Fruit fly (Drosophila melanogaster) whole organism, embryonic: ENCODE results near the gene term.
A peak's percentile ranks its signal among the peaks of the same experiment; 100 is the strongest.

ENCODE experiments used
- CG10543 ChIP-seq: fragments of 200-800 bp; sonication (Bioruptor generic); optimal IDR thresholded peaks from 3 replicates; lab custom pipeline; 2017; ENCODE audit warnings: missing biosample characterization, mild to moderate bottlenecking, missing genetic modification characterization, moderate library complexity
- CG14441 ChIP-seq: fragments of 200-800 bp; sonication (Bioruptor generic); IDR thresholded peaks from 2 replicates; pipeline ENCODE4 v1.3.6; 2022; ENCODE audit warnings: missing biosample characterization, missing genetic modification characterization
- CG15514 ChIP-seq: fragments of 200-800 bp; sonication (Bioruptor generic); optimal IDR thresholded peaks from 3 replicates; lab custom pipeline; 2017; ENCODE audit warnings: missing biosample characterization, missing genetic modification characterization, mild to moderate bottlenecking, moderate library complexity, missing genetic modification reagents
- CG15601 ChIP-seq: fragments of 200-800 bp; sonication (Bioruptor generic); optimal IDR thresholded peaks from 3 replicates; lab custom pipeline; 2019; ENCODE audit warnings: missing biosample characterization, mild to moderate bottlenecking, missing genetic modification characterization, moderate library complexity
- CG18476 ChIP-seq: fragments of 200-800 bp; sonication (Bioruptor generic); optimal IDR thresholded peaks from 2 replicates; lab custom pipeline; 2016; ENCODE audit warnings: missing biosample characterization, mild to moderate bottlenecking, missing genetic modification characterization
- CG2116 ChIP-seq: fragments of 200-800 bp; sonication (Bioruptor generic); optimal IDR thresholded peaks from 3 replicates; lab custom pipeline; 2018; ENCODE audit warnings: missing biosample characterization, mild to moderate bottlenecking, missing genetic modification characterization
- CG2875 ChIP-seq: fragments of 200-800 bp; sonication (Bioruptor generic); optimal IDR thresholded peaks from 2 replicates; lab custom pipeline; 2017; ENCODE audit warnings: missing biosample characterization, mild to moderate bottlenecking, missing genetic modification characterization, missing genetic modification reagents
- CG3065 ChIP-seq: fragments of 200-800 bp; sonication (Bioruptor generic); optimal IDR thresholded peaks from 2 replicates; lab custom pipeline; 2016; ENCODE audit warnings: missing biosample characterization, missing genetic modification characterization
- CG4282 ChIP-seq: fragments of 200-800 bp; sonication (Bioruptor generic); optimal IDR thresholded peaks from 2 replicates; lab custom pipeline; 2016; ENCODE audit warnings: missing biosample characterization, missing genetic modification characterization
- CG4854 ChIP-seq: fragments of 200-800 bp; sonication (Bioruptor generic); optimal IDR thresholded peaks from 2 replicates; lab custom pipeline; 2016; ENCODE audit warnings: missing biosample characterization, missing genetic modification characterization, inconsistent platforms
- CG8765 ChIP-seq: fragments of 200-800 bp; sonication (Bioruptor generic); IDR thresholded peaks from 2 replicates; pipeline ENCODE4 v1.3.6; 2022; ENCODE audit warnings: missing biosample characterization, missing genetic modification characterization
- CG8924 ChIP-seq: fragments of 200-800 bp; optimal IDR thresholded peaks from 3 replicates; lab custom pipeline; 2019; ENCODE audit warnings: missing biosample characterization, mild to moderate bottlenecking, missing genetic modification characterization, moderate library complexity
- Camta ChIP-seq: fragments of 200-800 bp; sonication (Bioruptor generic); optimal IDR thresholded peaks from 2 replicates; lab custom pipeline; 2016; ENCODE audit warnings: missing biosample characterization, missing genetic modification characterization
- Dfd ChIP-seq, 2 experiments: fragments of >200 bp; optimal IDR thresholded peaks; 2 replicates each; lab custom pipeline; 2017; ENCODE audit warnings: missing biosample characterization in 2 of 2, missing genetic modification characterization in 2 of 2
- Drgx ChIP-seq: fragments of 200-800 bp; sonication (Bioruptor generic); IDR thresholded peaks from 2 replicates; pipeline ENCODE4 v1.3.6; 2022; ENCODE audit warnings: missing biosample characterization, missing genetic modification characterization
- E2f2 ChIP-seq: fragments of 200-800 bp; sonication (Bioruptor generic); IDR thresholded peaks from 2 replicates; pipeline ENCODE4 v1.3.6; 2022; ENCODE audit warnings: missing biosample characterization, missing genetic modification characterization
- GATAe ChIP-seq: fragments of 200-800 bp; sonication (Bioruptor generic); conservative IDR thresholded peaks from 2 replicates; pipeline ENCODE4 v1.3.6; 2022; ENCODE audit warnings: missing biosample characterization, missing genetic modification characterization
- HmgZ ChIP-seq: fragments of 200-800 bp; sonication (Bioruptor generic); optimal IDR thresholded peaks from 2 replicates; lab custom pipeline; 2018; ENCODE audit warnings: missing biosample characterization, mild to moderate bottlenecking, missing genetic modification characterization
- Hr78 ChIP-seq, 2 experiments: fragments of 200-800 bp in 1 of 2; fragments of >200 bp in 1 of 2; sonication (Bioruptor generic) in 1 of 2; optimal IDR thresholded peaks; 2 replicates each; lab custom pipeline; 2017 to 2019; ENCODE audit warnings: missing biosample characterization in 2 of 2, missing genetic modification characterization in 2 of 2, mild to moderate bottlenecking in 1 of 2, moderate library complexity in 1 of 2
- Hsf ChIP-seq: fragments of 200-800 bp; sonication (Bioruptor generic); optimal IDR thresholded peaks from 3 replicates; lab custom pipeline; 2016; ENCODE audit warnings: missing biosample characterization, missing genetic modification characterization
- MESR4 ChIP-seq: fragments of 200-800 bp; sonication (Bioruptor generic); optimal IDR thresholded peaks from 2 replicates; lab custom pipeline; 2018; ENCODE audit warnings: missing biosample characterization, mild to moderate bottlenecking, missing genetic modification characterization, moderate library complexity
- Mad ChIP-seq: fragments of 200-800 bp; sonication (Bioruptor generic); optimal IDR thresholded peaks from 2 replicates; lab custom pipeline; 2016; ENCODE audit warnings: missing biosample characterization, missing genetic modification characterization
- Med ChIP-seq: fragments of 200-800 bp; sonication (Bioruptor generic); peaks from one replicate; lab custom pipeline; 2016; ENCODE audit warnings: missing biosample characterization, missing genetic modification characterization, mild to moderate bottlenecking, inconsistent platforms, moderate library complexity
- Nf-YA ChIP-seq: fragments of 200-800 bp; sonication (Bioruptor generic); IDR thresholded peaks from 2 replicates; pipeline ENCODE4 v1.3.6; 2022; ENCODE audit warnings: missing biosample characterization, missing genetic modification characterization
- Pdp1 ChIP-seq, 2 experiments: fragments of 200-800 bp; sonication (Bioruptor generic); optimal IDR thresholded peaks; 3 replicates each; lab custom pipeline; 2016; ENCODE audit warnings: missing biosample characterization in 2 of 2, missing genetic modification characterization in 2 of 2, mild to moderate bottlenecking in 1 of 2, moderate library complexity in 1 of 2
- Vsx1 ChIP-seq: fragments of 200-800 bp; sonication (Bioruptor generic); optimal IDR thresholded peaks from 2 replicates; lab custom pipeline; 2017; ENCODE audit warnings: missing biosample characterization, mild to moderate bottlenecking, missing genetic modification characterization, missing genetic modification reagents
- aop ChIP-seq: fragments of 200-800 bp; sonication (Bioruptor generic); IDR thresholded peaks from 2 replicates; pipeline ENCODE4 v1.3.6; 2022; ENCODE audit warnings: missing biosample characterization, missing genetic modification characterization
- caup ChIP-seq: fragments of 200-800 bp; sonication (Bioruptor generic); optimal IDR thresholded peaks from 3 replicates; lab custom pipeline; 2017; ENCODE audit warnings: missing biosample characterization, mild to moderate bottlenecking, missing genetic modification characterization, moderate library complexity; ENCODE audit not compliant: severe bottlenecking
- chinmo ChIP-seq: fragments of 200-800 bp; sonication (Bioruptor generic); IDR thresholded peaks from 4 replicates; pipeline ENCODE4 v1.3.6; 2022; ENCODE audit warnings: missing biosample characterization, missing genetic modification characterization; ENCODE audit not compliant: partially characterized antibody
- ci ChIP-seq: fragments of 200-800 bp; sonication (Bioruptor generic); IDR thresholded peaks from 3 replicates; pipeline ENCODE4 v1.3.6; 2022; ENCODE audit warnings: missing biosample characterization, missing genetic modification characterization
- crol ChIP-seq: fragments of 200-800 bp; sonication (Bioruptor generic); IDR thresholded peaks from 2 replicates; pipeline ENCODE4 v1.3.6; 2022; ENCODE audit warnings: missing biosample characterization, missing genetic modification characterization
- dysf ChIP-seq: fragments of 200-800 bp; sonication (Bioruptor generic); IDR thresholded peaks from 3 replicates; pipeline ENCODE4 v1.3.6; 2022; ENCODE audit warnings: missing biosample characterization, missing genetic modification characterization
- emc ChIP-seq: fragments of 200-800 bp; sonication (Bioruptor generic); optimal IDR thresholded peaks from 2 replicates; lab custom pipeline; 2016; ENCODE audit warnings: missing biosample characterization, missing genetic modification characterization
- exex ChIP-seq: fragments of 200-800 bp; sonication (Bioruptor generic); optimal IDR thresholded peaks from 4 replicates; lab custom pipeline; 2018; ENCODE audit warnings: missing biosample characterization, mild to moderate bottlenecking, missing genetic modification characterization, moderate library complexity
- gcm ChIP-seq: fragments of 200-800 bp; sonication (Bioruptor generic); optimal IDR thresholded peaks from 2 replicates; lab custom pipeline; 2019; ENCODE audit warnings: missing biosample characterization, mild to moderate bottlenecking, missing genetic modification characterization, moderate library complexity
- grn ChIP-seq: fragments of 200-800 bp; sonication (Bioruptor generic); optimal IDR thresholded peaks from 3 replicates; lab custom pipeline; 2017; ENCODE audit warnings: missing biosample characterization, missing genetic modification characterization
- hbn ChIP-seq: fragments of 200-800 bp; sonication (Bioruptor generic); IDR thresholded peaks from 2 replicates; pipeline ENCODE4 v1.3.6; 2022; ENCODE audit warnings: missing biosample characterization, missing genetic modification characterization; ENCODE audit not compliant: partially characterized antibody
- hth ChIP-seq: fragments of >200 bp; optimal IDR thresholded peaks from 2 replicates; lab custom pipeline; 2017; ENCODE audit warnings: inconsistent platforms
- kay ChIP-seq: fragments of 200-800 bp; sonication (Bioruptor generic); optimal IDR thresholded peaks from 2 replicates; lab custom pipeline; 2016; ENCODE audit warnings: missing biosample characterization, missing genetic modification characterization
- lab ChIP-seq: fragments of 200-800 bp; sonication (Bioruptor generic); optimal IDR thresholded peaks from 3 replicates; lab custom pipeline; 2017; ENCODE audit warnings: missing biosample characterization, missing genetic modification characterization, mild to moderate bottlenecking, moderate library complexity, missing genetic modification reagents
- mirr ChIP-seq: fragments of 200-800 bp; sonication (Bioruptor generic); optimal IDR thresholded peaks from 3 replicates; lab custom pipeline; 2018; ENCODE audit warnings: missing biosample characterization, mild to moderate bottlenecking, missing genetic modification characterization
- oc ChIP-seq: fragments of 200-800 bp; sonication (Bioruptor generic); optimal IDR thresholded peaks from 2 replicates; lab custom pipeline; 2018; ENCODE audit warnings: missing biosample characterization, mild to moderate bottlenecking, missing genetic modification characterization, moderate library complexity
- pros ChIP-seq: fragments of 200-800 bp; sonication (Bioruptor generic); optimal IDR thresholded peaks from 3 replicates; lab custom pipeline; 2019; ENCODE audit warnings: missing biosample characterization, mild to moderate bottlenecking, missing genetic modification characterization, moderate library complexity
- repo ChIP-seq: fragments of 200-800 bp; sonication (Bioruptor generic); optimal IDR thresholded peaks from 2 replicates; lab custom pipeline; 2016; ENCODE audit warnings: missing biosample characterization, missing genetic modification characterization
- sim ChIP-seq: fragments of 200-800 bp; sonication (Bioruptor generic); IDR thresholded peaks from 2 replicates; pipeline ENCODE4 v1.3.6; 2022; ENCODE audit warnings: missing biosample characterization, missing genetic modification characterization
- sob ChIP-seq: fragments of 200-800 bp; sonication (Bioruptor generic); IDR thresholded peaks from 2 replicates; pipeline ENCODE4 v1.3.6; 2022; ENCODE audit warnings: missing biosample characterization, missing genetic modification characterization
- sug ChIP-seq: fragments of 200-800 bp; optimal IDR thresholded peaks from 2 replicates; lab custom pipeline; 2019; ENCODE audit warnings: missing biosample characterization, mild to moderate bottlenecking, missing genetic modification characterization, moderate library complexity
- tna ChIP-seq: fragments of 200-800 bp; sonication (Bioruptor generic); IDR thresholded peaks from 2 replicates; pipeline ENCODE4 v1.3.6; 2022; ENCODE audit warnings: missing biosample characterization, missing genetic modification characterization; ENCODE audit not compliant: partially characterized antibody
- trh ChIP-seq: fragments of 200-800 bp; sonication (Bioruptor generic); optimal IDR thresholded peaks from 2 replicates; lab custom pipeline; 2016; ENCODE audit warnings: missing biosample characterization, missing genetic modification characterization
- yki ChIP-seq: fragments of >200 bp; optimal IDR thresholded peaks from 3 replicates; lab custom pipeline; 2018
- zen ChIP-seq: fragments of 200-800 bp; sonication (Bioruptor generic); optimal IDR thresholded peaks from 3 replicates; lab custom pipeline; 2018; ENCODE audit warnings: missing biosample characterization, mild to moderate bottlenecking, missing genetic modification characterization, moderate library complexity

Gene term

dm6 chr3L:18633084-18633483, 39.5 kb upstream of the term start (continued):
- TF ChIP-seq exex (tag; lab: Kevin White, UChicago) (peak; percentile 62), gcm (GFP tag; lab: Kevin White, UChicago) (no peak), sob (GFP tag; lab: Robert Waterston, UW) (no peak), chinmo (GFP tag; lab: Robert Waterston, UW) (0 out of 4 replicates have a peak, but pooled peaks have one; percentile 28), CG10543 (GFP tag; lab: Kevin White, UChicago) (peak; percentile 60), HmgZ (tag; lab: Kevin White, UChicago) (peak; percentile 11), CG14441 (GFP tag; lab: Robert Waterston, UW) (peak; percentile 36; the same call in 1 of the 2 replicates), Mad (no peak), CG2875 (GFP tag; lab: Kevin White, UChicago) (no peak), Hr78 (GFP tag; optimal IDR thresholded peaks at IDR 0.05; lab: Kevin White, UChicago) (peak in 1 of 2 experiments; percentile 33), caup (GFP tag; lab: Kevin White, UChicago) (peak; percentile 67), repo (GFP tag; lab: Kevin White, UChicago) (no peak), Dfd (GFP tag; optimal IDR thresholded peaks at IDR 0.05; lab: Kevin White, UChicago) (no peak), lab (GFP tag; lab: Kevin White, UChicago) (peak; percentile 64), sug (tag; lab: Kevin White, UChicago) (peak; percentile 56), CG4854 (GFP tag; lab: Kevin White, UChicago) (no peak), GATAe (GFP tag; lab: Robert Waterston, UW) (0 out of 2 replicates have a peak, but pooled peaks have one; percentile 11), E2f2 (no peak), zen (no peak), Hsf (no peak), hbn (GFP tag; lab: Robert Waterston, UW) (no peak), sim (GFP tag; lab: Robert Waterston, UW) (no peak), Vsx1 (GFP tag; lab: Kevin White, UChicago) (peak; percentile 51), pros (GFP tag; lab: Kevin White, UChicago) (peak; percentile 5), yki (lab: Kevin White, UChicago) (no peak), dysf (GFP tag; lab: Robert Waterston, UW) (no peak), aop (GFP tag; lab: Robert Waterston, UW) (no peak), trh (GFP tag; lab: Kevin White, UChicago) (no peak), Pdp1 (GFP tag; optimal IDR thresholded peaks at IDR 0.05; lab: Kevin White, UChicago) (peak in 1 of 2 experiments; percentile 38), grn (GFP tag; lab: Kevin White, UChicago) (peak; percentile 72), CG4282 (GFP tag; lab: Kevin White, UChicago) (no peak), Nf-YA (GFP tag; lab: Robert Waterston, UW) (no peak), CG2116 (GFP tag; lab: Kevin White, UChicago) (no peak), oc (tag; lab: Kevin White, UChicago) (no peak), crol (GFP tag; lab: Robert Waterston, UW) (peak; percentile 95), tna (0 out of 2 replicates have a peak, but pooled peaks have one; percentile 10), CG18476 (GFP tag; lab: Kevin White, UChicago) (no peak), Drgx (GFP tag; lab: Robert Waterston, UW) (no peak), Camta (GFP tag; lab: Kevin White, UChicago) (no peak), CG3065 (no peak), kay (GFP tag; lab: Kevin White, UChicago) (no peak), CG8924 (tag; lab: Kevin White, UChicago) (no peak), emc (GFP tag; lab: Kevin White, UChicago) (no peak), hth (no peak), CG15601 (tag; lab: Kevin White, UChicago) (no peak), CG8765 (no peak), MESR4 (GFP tag; lab: Kevin White, UChicago) (no peak), CG15514 (GFP tag; lab: Kevin White, UChicago) (peak; percentile 3), Med (GFP tag; lab: Kevin White, UChicago) (peak; percentile 16), mirr (GFP tag; lab: Kevin White, UChicago) (peak; percentile 73), ci (GFP tag; lab: Robert Waterston, UW) (no peak)
